Fruit fly (Drosophila melanogaster) whole organism, embryonic: ENCODE data around the gene Dbp21E2.

Source experiments
- Adf1 ChIP-seq: fragments of 200-800 bp; sonication (Bioruptor generic); IDR thresholded peaks from 2 replicates; pipeline ENCODE4 v1.3.6; 2022; ENCODE audit warnings: missing biosample characterization, missing genetic modification characterization
- Asciz ChIP-seq: fragments of 200-800 bp; sonication (Bioruptor generic); optimal IDR thresholded peaks from 2 replicates; lab custom pipeline; 2017; ENCODE audit warnings: missing biosample characterization, mild to moderate bottlenecking, missing genetic modification characterization, missing genetic modification reagents
- B-H1 ChIP-seq: fragments of 200-800 bp; sonication (Bioruptor generic); IDR thresholded peaks from 3 replicates; pipeline ENCODE4 v1.3.6; 2022; ENCODE audit warnings: missing biosample characterization, missing genetic modification characterization
- CG10321 ChIP-seq: fragments of 200-800 bp; sonication (Bioruptor generic); IDR thresholded peaks from 2 replicates; pipeline ENCODE4 v1.3.6; 2022; ENCODE audit warnings: missing biosample characterization, missing genetic modification characterization
- CG10654 ChIP-seq: fragments of 200-800 bp; sonication (Bioruptor generic); optimal IDR thresholded peaks from 2 replicates; lab custom pipeline; 2016; ENCODE audit warnings: missing biosample characterization, missing genetic modification characterization
- CG10959 ChIP-seq: fragments of 200-800 bp; sonication (Bioruptor generic); IDR thresholded peaks from 2 replicates; pipeline ENCODE4 v1.3.6; 2022; ENCODE audit warnings: missing biosample characterization, missing genetic modification characterization
- CG12942 ChIP-seq: fragments of 200-800 bp; sonication (Bioruptor generic); optimal IDR thresholded peaks from 3 replicates; lab custom pipeline; 2016; ENCODE audit warnings: missing biosample characterization, missing genetic modification characterization
- CG13624 ChIP-seq: fragments of 200-800 bp; sonication (Bioruptor generic); optimal IDR thresholded peaks from 2 replicates; lab custom pipeline; 2016; ENCODE audit warnings: missing biosample characterization, missing genetic modification characterization
- CG15073 ChIP-seq: fragments of 200-800 bp; sonication (Bioruptor generic); optimal IDR thresholded peaks from 2 replicates; lab custom pipeline; 2016; ENCODE audit warnings: missing biosample characterization, missing genetic modification characterization
- CG16813 ChIP-seq: fragments of 200-800 bp; sonication (Bioruptor generic); IDR thresholded peaks from 3 replicates; pipeline ENCODE4 v1.3.6; 2022; ENCODE audit warnings: missing biosample characterization, missing genetic modification characterization; ENCODE audit not compliant: partially characterized antibody
- CG17186 ChIP-seq: fragments of 200-800 bp; sonication (Bioruptor generic); optimal IDR thresholded peaks from 3 replicates; lab custom pipeline; 2017; ENCODE audit warnings: missing biosample characterization, missing genetic modification reagents, missing genetic modification characterization
- CG17359 ChIP-seq: fragments of 200-800 bp; sonication (Bioruptor generic); optimal IDR thresholded peaks from 3 replicates; lab custom pipeline; 2018; ENCODE audit warnings: missing biosample characterization, mild to moderate bottlenecking, missing genetic modification characterization, moderate library complexity
- CG33557 ChIP-seq: fragments of 200-800 bp; sonication (Bioruptor generic); optimal IDR thresholded peaks from 2 replicates; lab custom pipeline; 2019; ENCODE audit warnings: missing biosample characterization, mild to moderate bottlenecking, missing genetic modification characterization, moderate library complexity
- CG3726 ChIP-seq: fragments of 200-800 bp; sonication (Bioruptor generic); IDR thresholded peaks from 3 replicates; pipeline ENCODE4, ENCODE4 v1.3.6; 2022; ENCODE audit warnings: missing biosample characterization, missing genetic modification characterization
- CG3995 ChIP-seq: fragments of 200-800 bp; sonication (Bioruptor generic); optimal IDR thresholded peaks from 3 replicates; lab custom pipeline; 2016; ENCODE audit warnings: missing biosample characterization, missing genetic modification characterization
- CG5180 ChIP-seq: fragments of 200-800 bp; sonication (Bioruptor generic); optimal IDR thresholded peaks from 3 replicates; lab custom pipeline; 2017; ENCODE audit warnings: missing biosample characterization, missing genetic modification characterization, mild to moderate bottlenecking, moderate library complexity, missing genetic modification reagents
- CG6175 ChIP-seq: fragments of 200-800 bp; sonication (Bioruptor generic); IDR thresholded peaks from 3 replicates; pipeline ENCODE4 v1.3.6; 2022; ENCODE audit warnings: missing biosample characterization, missing genetic modification characterization
- CG6654 ChIP-seq: fragments of 200-800 bp; sonication (Bioruptor generic); optimal IDR thresholded peaks from 2 replicates; lab custom pipeline; 2017; ENCODE audit warnings: missing biosample characterization, mild to moderate bottlenecking, missing genetic modification characterization
- CG6683 ChIP-seq: fragments of 200-800 bp; sonication (Bioruptor generic); optimal IDR thresholded peaks from 2 replicates; lab custom pipeline; 2017; ENCODE audit warnings: missing biosample characterization, mild to moderate bottlenecking, missing genetic modification characterization, missing genetic modification reagents
- CG7372 ChIP-seq: fragments of 200-800 bp; sonication (Bioruptor generic); IDR thresholded peaks from 2 replicates; pipeline ENCODE4 v1.3.6; 2022; ENCODE audit warnings: missing biosample characterization, missing genetic modification characterization
- CG7745 ChIP-seq: fragments of 200-800 bp; sonication (Bioruptor generic); optimal IDR thresholded peaks from 2 replicates; lab custom pipeline; 2018; ENCODE audit warnings: missing biosample characterization, mild to moderate bottlenecking, missing genetic modification characterization, moderate library complexity
- CG8359 ChIP-seq: fragments of 200-800 bp; sonication (Bioruptor generic); optimal IDR thresholded peaks from 2 replicates; lab custom pipeline; 2017; ENCODE audit warnings: missing biosample characterization, mild to moderate bottlenecking, missing genetic modification characterization, borderline replicate concordance
- CG8924 ChIP-seq: fragments of 200-800 bp; optimal IDR thresholded peaks from 3 replicates; lab custom pipeline; 2019; ENCODE audit warnings: missing biosample characterization, mild to moderate bottlenecking, missing genetic modification characterization, moderate library complexity
- Dad ChIP-seq: fragments of 200-800 bp; sonication (Bioruptor generic); optimal IDR thresholded peaks from 3 replicates; lab custom pipeline; 2016; ENCODE audit warnings: missing biosample characterization, missing genetic modification characterization
- Elba2 ChIP-seq: fragments of 200-800 bp; sonication (Bioruptor generic); optimal IDR thresholded peaks from 3 replicates; lab custom pipeline; 2016; ENCODE audit warnings: missing biosample characterization, missing genetic modification characterization
- Gsc ChIP-seq: fragments of 200-800 bp; sonication (Bioruptor generic); IDR thresholded peaks from 2 replicates; pipeline ENCODE4 v1.3.6; 2022; ENCODE audit warnings: missing biosample characterization, missing genetic modification characterization
- Gug ChIP-seq: fragments of 200-800 bp; sonication (Bioruptor generic); IDR thresholded peaks from 4 replicates; pipeline ENCODE4 v1.3.6; 2022; ENCODE audit warnings: missing biosample characterization, missing genetic modification characterization
- Hmr ChIP-seq: fragments of 200-800 bp; sonication (Bioruptor generic); optimal IDR thresholded peaks from 3 replicates; lab custom pipeline; 2017; ENCODE audit warnings: mild to moderate bottlenecking, missing biosample characterization, missing genetic modification reagents, missing genetic modification characterization
- Myb ChIP-seq: fragments of 200-800 bp; sonication (Bioruptor generic); optimal IDR thresholded peaks from 2 replicates; lab custom pipeline; 2016; ENCODE audit warnings: missing biosample characterization, missing genetic modification characterization
- NC2β ChIP-seq: fragments of 200-800 bp; sonication (Bioruptor generic); optimal IDR thresholded peaks from 2 replicates; lab custom pipeline; 2016; ENCODE audit warnings: missing biosample characterization, missing genetic modification characterization
- Nf-YC ChIP-seq: fragments of 200-800 bp; optimal IDR thresholded peaks from 3 replicates; lab custom pipeline; 2019; ENCODE audit warnings: missing biosample characterization, mild to moderate bottlenecking, missing genetic modification characterization, moderate library complexity
- Oli ChIP-seq: fragments of 200-800 bp; sonication (Bioruptor generic); optimal IDR thresholded peaks from 2 replicates; lab custom pipeline; 2018; ENCODE audit warnings: missing biosample characterization, mild to moderate bottlenecking, missing genetic modification characterization, moderate library complexity
- Side ChIP-seq: fragments of 200-800 bp; sonication (Bioruptor generic); optimal IDR thresholded peaks from 2 replicates; lab custom pipeline; 2016; ENCODE audit warnings: missing biosample characterization, missing genetic modification characterization
- YL-1 ChIP-seq: fragments of 200-800 bp; sonication (Bioruptor generic); optimal IDR thresholded peaks from 3 replicates; lab custom pipeline; 2017; ENCODE audit warnings: missing biosample characterization, mild to moderate bottlenecking, missing genetic modification characterization
- ap ChIP-seq: fragments of 200-800 bp; sonication (Bioruptor generic); IDR thresholded peaks from 2 replicates; pipeline ENCODE4 v1.3.6; 2022; ENCODE audit warnings: missing biosample characterization, missing genetic modification characterization
- bowl ChIP-seq: fragments of 200-800 bp; sonication (Bioruptor generic); IDR thresholded peaks from 2 replicates; pipeline ENCODE4 v1.3.6; 2022; ENCODE audit warnings: missing biosample characterization, missing genetic modification characterization
- caup ChIP-seq: fragments of 200-800 bp; sonication (Bioruptor generic); optimal IDR thresholded peaks from 3 replicates; lab custom pipeline; 2017; ENCODE audit warnings: missing biosample characterization, mild to moderate bottlenecking, missing genetic modification characterization, moderate library complexity; ENCODE audit not compliant: severe bottlenecking
- disco-r ChIP-seq: fragments of 200-800 bp; sonication (Bioruptor generic); optimal IDR thresholded peaks from 2 replicates; lab custom pipeline; 2016; ENCODE audit warnings: missing biosample characterization, missing genetic modification characterization
- fd102C ChIP-seq: fragments of 200-800 bp; sonication (Bioruptor generic); optimal IDR thresholded peaks from 2 replicates; lab custom pipeline; 2018; ENCODE audit warnings: missing biosample characterization, mild to moderate bottlenecking, missing genetic modification characterization, moderate library complexity
- gro ChIP-seq: fragments of 200-800 bp; sonication (Bioruptor generic); optimal IDR thresholded peaks from 2 replicates; lab custom pipeline; 2016; ENCODE audit warnings: missing biosample characterization, missing genetic modification characterization
- hbn ChIP-seq: fragments of 200-800 bp; sonication (Bioruptor generic); IDR thresholded peaks from 2 replicates; pipeline ENCODE4 v1.3.6; 2022; ENCODE audit warnings: missing biosample characterization, missing genetic modification characterization; ENCODE audit not compliant: partially characterized antibody
- insv ChIP-seq, 2 experiments: fragments of 200-800 bp; sonication (Bioruptor generic); optimal IDR thresholded peaks; 3 replicates each; lab custom pipeline; 2016 to 2018; ENCODE audit warnings: missing biosample characterization in 2 of 2, missing genetic modification characterization in 2 of 2
- klu ChIP-seq: fragments of 200-800 bp; sonication (Bioruptor generic); IDR thresholded peaks from 2 replicates; pipeline ENCODE4 v1.3.6; 2022; ENCODE audit warnings: missing biosample characterization, missing genetic modification characterization
- oc ChIP-seq: fragments of 200-800 bp; sonication (Bioruptor generic); optimal IDR thresholded peaks from 2 replicates; lab custom pipeline; 2018; ENCODE audit warnings: missing biosample characterization, mild to moderate bottlenecking, missing genetic modification characterization, moderate library complexity
- pnt ChIP-seq: fragments of 200-800 bp; sonication (Bioruptor generic); optimal IDR thresholded peaks from 3 replicates; lab custom pipeline; 2016; ENCODE audit warnings: missing biosample characterization, missing genetic modification characterization
- run ChIP-seq: fragments of 200-800 bp; sonication (Bioruptor generic); optimal IDR thresholded peaks from 3 replicates; lab custom pipeline; 2018; ENCODE audit warnings: missing biosample characterization, mild to moderate bottlenecking, missing genetic modification characterization
- so ChIP-seq: fragments of 200-800 bp; sonication (Bioruptor generic); IDR thresholded peaks from 3 replicates; pipeline ENCODE4 v1.3.6; 2022; ENCODE audit warnings: missing biosample characterization, missing genetic modification characterization
- tx ChIP-seq: fragments of 200-800 bp; sonication (Bioruptor generic); optimal IDR thresholded peaks from 2 replicates; lab custom pipeline; 2016; ENCODE audit warnings: missing biosample characterization, missing genetic modification characterization
- zen ChIP-seq: fragments of 200-800 bp; sonication (Bioruptor generic); optimal IDR thresholded peaks from 3 replicates; lab custom pipeline; 2018; ENCODE audit warnings: missing biosample characterization, mild to moderate bottlenecking, missing genetic modification characterization, moderate library complexity

Gene Dbp21E2

DNA sequence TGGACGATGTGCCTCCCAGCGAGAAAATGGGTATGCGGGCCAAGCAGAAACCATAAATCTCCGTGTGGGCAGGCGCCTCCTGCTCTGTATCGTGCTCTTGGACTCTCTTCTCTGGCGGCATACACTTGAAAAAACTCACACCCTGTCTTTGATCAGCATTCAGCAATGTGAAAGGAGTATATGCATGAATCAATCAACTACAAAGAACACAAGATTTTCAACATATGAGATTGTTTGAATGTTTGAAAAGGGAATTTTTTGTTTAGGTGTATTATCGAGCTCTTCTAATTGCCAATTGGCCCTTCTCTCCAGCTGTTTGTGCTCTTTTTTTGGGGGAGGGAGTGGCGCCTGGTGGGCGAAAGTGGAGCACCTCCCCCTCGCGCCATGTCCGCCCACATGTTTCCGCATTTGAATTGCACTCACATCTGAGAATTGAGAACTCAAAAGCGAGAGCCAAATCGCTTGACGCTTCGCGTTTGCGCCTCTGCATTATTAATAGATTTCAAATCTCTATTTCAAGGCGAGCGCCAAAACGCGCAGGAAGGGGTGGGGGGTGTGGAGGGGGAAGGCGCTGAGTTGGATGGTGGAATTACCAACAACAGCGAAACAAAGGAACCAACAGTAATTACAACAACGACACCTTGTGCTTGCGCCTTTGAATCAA, 34.1 kb downstream of the Dbp21E2 start (continued):
- TF ChIP-seq CG7745 (tag; lab: Kevin White, UChicago), result no peak
- peak; percentile 80 for TF ChIP-seq CG10654 (GFP tag; lab: Kevin White, UChicago)
- peak; percentile 89 for TF ChIP-seq Hmr
- TF ChIP-seq tx, result peak; percentile 88
- TF ChIP-seq CG10321 (GFP tag; lab: Robert Waterston, UW), result peak; percentile 68
- peak; percentile 53; the same call in 1 of the 2 replicates for TF ChIP-seq CG10959 (GFP tag; lab: Robert Waterston, UW)
- TF ChIP-seq gro (GFP tag; lab: Kevin White, UChicago), result peak; percentile 69
- peak; percentile 86 for TF ChIP-seq CG13624 (GFP tag; lab: Kevin White, UChicago)
- peak; percentile 94 for TF ChIP-seq CG17359
- peak; percentile 73 for TF ChIP-seq disco-r (GFP tag; lab: Kevin White, UChicago)
- TF ChIP-seq bowl (GFP tag; lab: Robert Waterston, UW), result peak; percentile 66; the same call in 1 of the 2 replicates
- TF ChIP-seq Dad (GFP tag; lab: Kevin White, UChicago), result peak; percentile 77
- TF ChIP-seq CG8359, result peak; percentile 37
- peak; percentile 91 for TF ChIP-seq so (GFP tag; lab: Robert Waterston, UW)
- peak; percentile 58 for TF ChIP-seq CG6654 (GFP tag; lab: Kevin White, UChicago)
- TF ChIP-seq B-H1 (GFP tag; lab: Robert Waterston, UW), result peak; percentile 85
- TF ChIP-seq zen (tag; lab: Kevin White, UChicago), result peak; percentile 28
- TF ChIP-seq klu (GFP tag; lab: Robert Waterston, UW), result peak; percentile 69
- TF ChIP-seq Adf1 (GFP tag; lab: Robert Waterston, UW), result peak; percentile 67
- TF ChIP-seq Nf-YC (tag; lab: Kevin White, UChicago), result peak; percentile 77
- peak; percentile 88 for TF ChIP-seq Side (GFP tag; lab: Kevin White, UChicago)
- no peak for TF ChIP-seq CG16813 (GFP tag; lab: Robert Waterston, UW)
- TF ChIP-seq CG17186 (GFP tag; lab: Kevin White, UChicago), result peak; percentile 54
- TF ChIP-seq insv (GFP tag; optimal IDR thresholded peaks at IDR 0.05; lab: Kevin White, UChicago), result peak in 1 of 2 experiments; percentile 30
- peak; percentile 67; the same call in 2 of the 3 replicates for TF ChIP-seq CG3726 (GFP tag; lab: Robert Waterston, UW)
- TF ChIP-seq CG3995 (GFP tag; lab: Kevin White, UChicago), result peak; percentile 31
- no peak for TF ChIP-seq Elba2
- TF ChIP-seq caup (GFP tag; lab: Kevin White, UChicago), result peak; percentile 82
- TF ChIP-seq CG33557 (GFP tag; lab: Kevin White, UChicago), result no peak
- TF ChIP-seq run (tag; lab: Kevin White, UChicago), result peak; percentile 54
- peak; percentile 92 for TF ChIP-seq ap
- no peak for TF ChIP-seq hbn (GFP tag; lab: Robert Waterston, UW)
- peak; percentile 77 for TF ChIP-seq CG5180
- TF ChIP-seq CG6175 (GFP tag; lab: Robert Waterston, UW), result peak; percentile 83
- TF ChIP-seq Gsc (GFP tag; lab: Robert Waterston, UW), result peak; percentile 63
- TF ChIP-seq CG7372 (GFP tag; lab: Robert Waterston, UW), result peak; percentile 87
- peak; percentile 65 for TF ChIP-seq CG6683 (GFP tag; lab: Kevin White, UChicago)
- TF ChIP-seq oc (tag; lab: Kevin White, UChicago), result peak; percentile 86
- TF ChIP-seq pnt (GFP tag; lab: Kevin White, UChicago), result peak; percentile 88
- peak; percentile 87 for TF ChIP-seq Asciz (GFP tag; lab: Kevin White, UChicago)
- no peak for TF ChIP-seq fd102C (GFP tag; lab: Kevin White, UChicago)
- TF ChIP-seq CG15073 (GFP tag; lab: Kevin White, UChicago), result peak; percentile 8
- TF ChIP-seq Oli (tag; lab: Kevin White, UChicago), result peak; percentile 83
- peak; percentile 78 for TF ChIP-seq CG12942 (GFP tag; lab: Kevin White, UChicago)
- TF ChIP-seq Gug (GFP tag; lab: Robert Waterston, UW), result peak; percentile 88; the same call in 3 of the 4 replicates
- peak; percentile 87 for TF ChIP-seq CG8924 (tag; lab: Kevin White, UChicago)
- peak; percentile 59 for TF ChIP-seq NC2β (GFP tag; lab: Kevin White, UChicago)
- peak; percentile 76 for TF ChIP-seq Myb (GFP tag; lab: Kevin White, UChicago)
- TF ChIP-seq YL-1 (GFP tag; lab: Kevin White, UChicago), result peak; percentile 62
